Fruit fly (Drosophila melanogaster): ENCODE data around the gene Egfrap.

dm6 chr3L:5903955-5904354, 46.5 kb downstream of the Egfrap start, which contains the start of gene CG32413:
- TF ChIP-seq CG5204 (GFP tag; optimal IDR thresholded peaks at IDR 0.05), result no peak
- no peak for TF ChIP-seq pad (GFP tag; optimal IDR thresholded peaks at IDR 0.05)
- TF ChIP-seq Clk (GFP tag; optimal IDR thresholded peaks at IDR 0.05), result no peak
- TF ChIP-seq Mnt (GFP tag; optimal IDR thresholded peaks at IDR 0.05), result no peak
- no peak for TF ChIP-seq cic (GFP tag; optimal IDR thresholded peaks at IDR 0.05)
- TF ChIP-seq kay (GFP tag; ENCODE audit: borderline replicate concordance), result no peak
- no peak for TF ChIP-seq tj (GFP tag; optimal IDR thresholded peaks at IDR 0.05)
